Worm (Caenorhabditis elegans) whole organism, L4 larva: ENCODE data around the gene srh-16.

Experiments
- R02D3.7 ChIP-seq: fragments of 150-350 bp; sonication (generic microtip); optimal IDR thresholded peaks from 3 replicates; lab custom pipeline; 2014; ENCODE audit warnings: missing biosample characterization, missing genetic modification characterization
- ZK337.2 ChIP-seq: fragments of 200-800 bp; sonication (Bioruptor generic); IDR thresholded peaks from 2 replicates; pipeline ENCODE4 v1.3.6; 2022; ENCODE audit warnings: missing genetic modification reagents, missing genetic modification characterization, missing compliant biosample characterization
- aly-2 ChIP-seq: sonication (generic microtip); optimal IDR thresholded peaks from 2 replicates; lab custom pipeline; 2018; ENCODE audit warnings: missing biosample characterization, missing genetic modification characterization
- ama-1 ChIP-seq: fragments of 150-350 bp; optimal IDR thresholded peaks from 2 replicates; lab custom pipeline; 2014; ENCODE audit warnings: inconsistent platforms, mixed read lengths
- ceh-32 ChIP-seq: sonication (generic microtip); optimal IDR thresholded peaks from 2 replicates; lab custom pipeline; 2016; ENCODE audit warnings: mild to moderate bottlenecking, missing genetic modification characterization, missing compliant biosample characterization; ENCODE audit not compliant: poor library complexity
- duxl-1 ChIP-seq: sonication (generic microtip); optimal IDR thresholded peaks from 2 replicates; lab custom pipeline; 2016; ENCODE audit warnings: mild to moderate bottlenecking, missing genetic modification characterization, moderate library complexity, missing compliant biosample characterization; ENCODE audit not compliant: poor library complexity
- lin-1 ChIP-seq: fragments of 200-800 bp; sonication (Bioruptor generic); IDR thresholded peaks from 2 replicates; pipeline ENCODE4 v1.3.6; 2022; ENCODE audit warnings: missing genetic modification reagents, missing genetic modification characterization, missing compliant biosample characterization
- mdt-29 ChIP-seq: fragments of 200-800 bp; sonication (Bioruptor generic); IDR thresholded peaks from 2 replicates; pipeline ENCODE4 v1.3.6; 2022; ENCODE audit warnings: missing genetic modification reagents, missing genetic modification characterization, missing compliant biosample characterization
- nhr-76 ChIP-seq: fragments of 150-350 bp; optimal IDR thresholded peaks from 2 replicates; lab custom pipeline; 2014; ENCODE audit warnings: missing biosample characterization, missing genetic modification characterization
- skn-1 ChIP-seq: fragments of 150-350 bp; optimal IDR thresholded peaks from 2 replicates; lab custom pipeline; 2014; ENCODE audit warnings: missing biosample characterization, missing genetic modification characterization
- unc-39 ChIP-seq: sonication (generic microtip); optimal IDR thresholded peaks from 2 replicates; lab custom pipeline; 2017; ENCODE audit warnings: missing biosample characterization, missing genetic modification characterization
- zip-11 ChIP-seq: fragments of 200-800 bp; sonication (Bioruptor generic); IDR thresholded peaks from 2 replicates; pipeline ENCODE4 v1.3.6; 2022; ENCODE audit warnings: missing genetic modification characterization, missing compliant biosample characterization
- ztf-11 ChIP-seq: fragments of 150-350 bp; optimal IDR thresholded peaks from 2 replicates; lab custom pipeline; 2014; ENCODE audit warnings: missing biosample characterization, missing genetic modification characterization

DNA sequence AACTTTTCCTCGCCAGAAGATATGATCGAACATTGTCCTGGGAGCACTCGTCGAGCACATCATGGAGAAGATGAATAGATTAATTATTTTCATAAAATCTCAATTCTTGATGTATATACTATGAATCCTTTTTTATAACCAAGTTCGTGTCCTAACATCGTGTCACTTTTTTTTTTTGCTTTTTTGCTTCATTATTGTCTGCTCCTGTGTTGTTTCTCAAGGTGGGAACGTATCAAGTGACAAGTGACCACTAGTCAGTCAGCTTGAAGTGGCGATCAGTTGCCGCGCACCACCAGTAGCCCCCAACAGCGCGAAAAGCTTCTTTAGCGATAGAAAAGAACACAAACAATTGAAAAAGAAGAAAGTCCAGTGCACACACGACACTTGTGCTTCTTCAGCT, 39.4 kb upstream of the srh-16 start, which contains the start of gene lrx-1:
- TF ChIP-seq ama-1 (no peak), ceh-32 (no peak), zip-11 (GFP tag; lab: Robert Waterston, UW) (no peak), ztf-11 (tag; lab: Kevin White, UChicago) (no peak), duxl-1 (tag; lab: Kevin White, UChicago) (no peak), unc-39 (tag; lab: Kevin White, UChicago) (no peak), skn-1 (no peak), aly-2 (tag; lab: Kevin White, UChicago) (no peak), lin-1 (GFP tag; lab: Robert Waterston, UW) (no peak), mdt-29 (no peak), R02D3.7 (tag; lab: Kevin White, UChicago) (no peak), nhr-76 (tag; lab: Kevin White, UChicago) (no peak), ZK337.2 (GFP tag; lab: Robert Waterston, UW) (no peak)
